Fruit fly (Drosophila melanogaster) whole organism, embryonic: ENCODE measurements around the gene CRAT.

Experiments used
- Awh ChIP-seq: fragments of 200-800 bp; sonication (Bioruptor generic); IDR thresholded peaks from 2 replicates; pipeline ENCODE4, ENCODE4 v1.3.6; 2022; ENCODE audit warnings: missing biosample characterization, missing genetic modification characterization
- Blimp-1 ChIP-seq: fragments of 200-800 bp; sonication (Bioruptor generic); optimal IDR thresholded peaks from 3 replicates; lab custom pipeline; 2018; ENCODE audit warnings: missing biosample characterization, missing genetic modification characterization, mild to moderate bottlenecking, moderate library complexity, missing genetic modification reagents
- CG10274 ChIP-seq: fragments of 200-800 bp; sonication (Bioruptor generic); optimal IDR thresholded peaks from 3 replicates; lab custom pipeline; 2017; ENCODE audit warnings: missing biosample characterization, mild to moderate bottlenecking, missing genetic modification characterization
- CG10543 ChIP-seq: fragments of 200-800 bp; sonication (Bioruptor generic); optimal IDR thresholded peaks from 3 replicates; lab custom pipeline; 2017; ENCODE audit warnings: missing biosample characterization, mild to moderate bottlenecking, missing genetic modification characterization, moderate library complexity
- CG1233 ChIP-seq: fragments of 200-800 bp; sonication (Bioruptor generic); optimal IDR thresholded peaks from 4 replicates; lab custom pipeline; 2018; ENCODE audit warnings: missing biosample characterization, mild to moderate bottlenecking, missing genetic modification characterization
- CG15269 ChIP-seq: fragments of 200-800 bp; sonication (Bioruptor generic); optimal IDR thresholded peaks from 2 replicates; lab custom pipeline; 2018; ENCODE audit warnings: missing biosample characterization, mild to moderate bottlenecking, missing genetic modification characterization, moderate library complexity
- CG17612 ChIP-seq: fragments of 200-800 bp; sonication (Bioruptor generic); IDR thresholded peaks from 2 replicates; pipeline ENCODE4 v1.3.6; 2022; ENCODE audit warnings: missing biosample characterization, missing genetic modification characterization
- CG17829 ChIP-seq: fragments of 200-800 bp; optimal IDR thresholded peaks from 2 replicates; lab custom pipeline; 2019; ENCODE audit warnings: missing biosample characterization, mild to moderate bottlenecking, missing genetic modification characterization, moderate library complexity
- CG2116 ChIP-seq: fragments of 200-800 bp; sonication (Bioruptor generic); optimal IDR thresholded peaks from 3 replicates; lab custom pipeline; 2018; ENCODE audit warnings: missing biosample characterization, mild to moderate bottlenecking, missing genetic modification characterization
- CG2120 ChIP-seq: fragments of 200-800 bp; sonication (Bioruptor generic); optimal IDR thresholded peaks from 3 replicates; lab custom pipeline; 2016; ENCODE audit warnings: missing biosample characterization, missing genetic modification characterization
- CG2199 ChIP-seq: fragments of 200-800 bp; sonication (Bioruptor generic); IDR thresholded peaks from 3 replicates; pipeline ENCODE4 v1.3.6; 2022; ENCODE audit warnings: missing biosample characterization, missing genetic modification characterization
- CG2202 ChIP-seq: fragments of 200-800 bp; sonication (Bioruptor generic); optimal IDR thresholded peaks from 2 replicates; lab custom pipeline; 2018; ENCODE audit warnings: missing biosample characterization, mild to moderate bottlenecking, missing genetic modification characterization
- CG2678 ChIP-seq: fragments of 200-800 bp; sonication (Bioruptor generic); optimal IDR thresholded peaks from 3 replicates; lab custom pipeline; 2019; ENCODE audit warnings: missing biosample characterization, mild to moderate bottlenecking, missing genetic modification characterization, moderate library complexity
- CG2889 ChIP-seq: fragments of 200-800 bp; sonication (Bioruptor generic); IDR thresholded peaks from 3 replicates; pipeline ENCODE4 v1.3.6; 2022; ENCODE audit warnings: missing biosample characterization, missing genetic modification characterization
- CG6272 ChIP-seq: fragments of 200-800 bp; sonication (Bioruptor generic); IDR thresholded peaks from 2 replicates; pipeline ENCODE4 v1.3.6; 2022; ENCODE audit warnings: missing biosample characterization, missing genetic modification characterization
- CG6791 ChIP-seq: fragments of 200-800 bp; sonication (Bioruptor generic); IDR thresholded peaks from 3 replicates; pipeline ENCODE4 v1.3.6; 2022; ENCODE audit warnings: missing biosample characterization, missing genetic modification characterization; ENCODE audit not compliant: partially characterized antibody
- CG6813 ChIP-seq: fragments of 200-800 bp; sonication (Bioruptor generic); optimal IDR thresholded peaks from 2 replicates; lab custom pipeline; 2017; ENCODE audit warnings: missing biosample characterization, missing genetic modification characterization, mild to moderate bottlenecking, moderate library complexity, missing genetic modification reagents
- CG8089 ChIP-seq: fragments of 200-800 bp; sonication (Bioruptor generic); optimal IDR thresholded peaks from 3 replicates; lab custom pipeline; 2016; ENCODE audit warnings: missing biosample characterization, missing genetic modification characterization
- D ChIP-seq, 2 experiments: fragments of 200-800 bp in 1 of 2; fragments of >200 bp in 1 of 2; sonication (Bioruptor generic) in 1 of 2; optimal IDR thresholded peaks; 2 replicates in 1 of 2; 3 replicates in 1 of 2; lab custom pipeline; 2017; ENCODE audit warnings: mild to moderate bottlenecking in 1 of 2, missing biosample characterization in 1 of 2, missing genetic modification characterization in 1 of 2, missing genetic modification reagents in 1 of 2
- D19A ChIP-seq: fragments of 200-800 bp; optimal IDR thresholded peaks from 3 replicates; lab custom pipeline; 2019; ENCODE audit warnings: missing biosample characterization, mild to moderate bottlenecking, missing genetic modification characterization, moderate library complexity
- Dfd ChIP-seq, 2 experiments: fragments of >200 bp; optimal IDR thresholded peaks; 2 replicates each; lab custom pipeline; 2017; ENCODE audit warnings: missing biosample characterization in 2 of 2, missing genetic modification characterization in 2 of 2
- Dip3 ChIP-seq: fragments of 200-800 bp; sonication (Bioruptor generic); optimal IDR thresholded peaks from 3 replicates; lab custom pipeline; 2016; ENCODE audit warnings: missing biosample characterization, missing genetic modification characterization
- H2.0 ChIP-seq: fragments of 200-800 bp; sonication (Bioruptor generic); IDR thresholded peaks from 2 replicates; pipeline ENCODE4 v1.3.6; 2022; ENCODE audit warnings: missing biosample characterization, missing genetic modification characterization
- HHEX ChIP-seq: fragments of 200-800 bp; sonication (Bioruptor generic); optimal IDR thresholded peaks from 3 replicates; lab custom pipeline; 2017; ENCODE audit warnings: missing biosample characterization, mild to moderate bottlenecking, missing genetic modification characterization, missing genetic modification reagents
- HLH4C ChIP-seq: fragments of 200-800 bp; sonication (Bioruptor generic); IDR thresholded peaks from 3 replicates; pipeline ENCODE4 v1.3.6; 2022; ENCODE audit warnings: missing biosample characterization, missing genetic modification characterization; ENCODE audit not compliant: partially characterized antibody
- MESR4 ChIP-seq: fragments of 200-800 bp; sonication (Bioruptor generic); optimal IDR thresholded peaks from 2 replicates; lab custom pipeline; 2018; ENCODE audit warnings: missing biosample characterization, mild to moderate bottlenecking, missing genetic modification characterization, moderate library complexity
- Max ChIP-seq: fragments of 200-800 bp; sonication (Bioruptor generic); optimal IDR thresholded peaks from 2 replicates; lab custom pipeline; 2016; ENCODE audit warnings: missing biosample characterization, mild to moderate bottlenecking, missing genetic modification characterization
- Sox100B ChIP-seq: fragments of 200-800 bp; sonication (Bioruptor generic); optimal IDR thresholded peaks from 3 replicates; lab custom pipeline; 2018; ENCODE audit warnings: missing biosample characterization, mild to moderate bottlenecking, missing genetic modification characterization
- Spps ChIP-seq: fragments of 200-800 bp; sonication (Bioruptor generic); optimal IDR thresholded peaks from 2 replicates; lab custom pipeline; 2018; ENCODE audit warnings: missing biosample characterization, mild to moderate bottlenecking, missing genetic modification characterization
- Taf1 ChIP-seq: fragments of 200-800 bp; sonication (Bioruptor generic); IDR thresholded peaks from 2 replicates; pipeline ENCODE4 v1.3.6; 2022; ENCODE audit warnings: missing biosample characterization, missing genetic modification characterization
- YL-1 ChIP-seq: fragments of 200-800 bp; sonication (Bioruptor generic); optimal IDR thresholded peaks from 3 replicates; lab custom pipeline; 2017; ENCODE audit warnings: missing biosample characterization, mild to moderate bottlenecking, missing genetic modification characterization
- cad ChIP-seq: fragments of >200 bp; optimal IDR thresholded peaks from 2 replicates; lab custom pipeline; 2017; ENCODE audit warnings: missing biosample characterization, missing genetic modification characterization
- cwo ChIP-seq: fragments of 200-800 bp; sonication (Bioruptor generic); optimal IDR thresholded peaks from 3 replicates; lab custom pipeline; 2017; ENCODE audit warnings: missing biosample characterization, missing genetic modification characterization, mild to moderate bottlenecking, moderate library complexity, missing genetic modification reagents
- fru ChIP-seq: fragments of >200 bp; optimal IDR thresholded peaks from 2 replicates; lab custom pipeline; 2017
- gem ChIP-seq: fragments of 200-800 bp; sonication (Bioruptor generic); optimal IDR thresholded peaks from 2 replicates; lab custom pipeline; 2019; ENCODE audit warnings: missing biosample characterization, mild to moderate bottlenecking, missing genetic modification characterization, moderate library complexity
- grau ChIP-seq: fragments of 200-800 bp; optimal IDR thresholded peaks from 3 replicates; lab custom pipeline; 2019; ENCODE audit warnings: missing biosample characterization, mild to moderate bottlenecking, missing genetic modification characterization, moderate library complexity
- hb ChIP-seq: fragments of 200-800 bp; sonication (Bioruptor generic); IDR thresholded peaks from 3 replicates; pipeline ENCODE4 v1.3.6; 2022; ENCODE audit warnings: missing biosample characterization, missing genetic modification characterization; ENCODE audit not compliant: partially characterized antibody
- hbn ChIP-seq: fragments of 200-800 bp; sonication (Bioruptor generic); IDR thresholded peaks from 2 replicates; pipeline ENCODE4 v1.3.6; 2022; ENCODE audit warnings: missing biosample characterization, missing genetic modification characterization; ENCODE audit not compliant: partially characterized antibody
- inv ChIP-seq: fragments of 200-800 bp; sonication (Bioruptor generic); IDR thresholded peaks from 2 replicates; pipeline ENCODE4 v1.3.6; 2022; ENCODE audit warnings: missing biosample characterization, missing genetic modification characterization; ENCODE audit not compliant: partially characterized antibody
- kah ChIP-seq: fragments of 200-800 bp; sonication (Bioruptor generic); optimal IDR thresholded peaks from 2 replicates; lab custom pipeline; 2018; ENCODE audit warnings: missing biosample characterization, mild to moderate bottlenecking, missing genetic modification characterization
- kay ChIP-seq: fragments of 200-800 bp; sonication (Bioruptor generic); optimal IDR thresholded peaks from 2 replicates; lab custom pipeline; 2016; ENCODE audit warnings: missing biosample characterization, missing genetic modification characterization
- mld ChIP-seq: fragments of 200-800 bp; sonication (Bioruptor generic); IDR thresholded peaks from 3 replicates; pipeline ENCODE4 v1.3.6; 2022; ENCODE audit warnings: missing biosample characterization, missing genetic modification characterization; ENCODE audit not compliant: partially characterized antibody
- nom ChIP-seq: fragments of 200-800 bp; sonication (Bioruptor generic); optimal IDR thresholded peaks from 2 replicates; lab custom pipeline; 2017; ENCODE audit warnings: missing biosample characterization, missing genetic modification characterization, mild to moderate bottlenecking, moderate library complexity, missing genetic modification reagents
- p53 ChIP-seq: fragments of 200-800 bp; sonication (Bioruptor generic); optimal IDR thresholded peaks from 2 replicates; lab custom pipeline; 2016; ENCODE audit warnings: missing biosample characterization, missing genetic modification characterization
- sd ChIP-seq: fragments of 200-800 bp; sonication (Bioruptor generic); optimal IDR thresholded peaks from 3 replicates; lab custom pipeline; 2018; ENCODE audit warnings: missing biosample characterization, mild to moderate bottlenecking, missing genetic modification characterization, moderate library complexity
- shn ChIP-seq: fragments of 200-800 bp; sonication (Bioruptor generic); optimal IDR thresholded peaks from 3 replicates; lab custom pipeline; 2016; ENCODE audit warnings: missing biosample characterization, missing genetic modification characterization
- sqz ChIP-seq: fragments of 200-800 bp; sonication (Bioruptor generic); optimal IDR thresholded peaks from 3 replicates; lab custom pipeline; 2018; ENCODE audit warnings: missing biosample characterization, mild to moderate bottlenecking, missing genetic modification characterization
- ssp ChIP-seq: fragments of 200-800 bp; sonication (Bioruptor generic); IDR thresholded peaks from 2 replicates; pipeline ENCODE4 v1.3.6; 2022; ENCODE audit warnings: missing biosample characterization, missing genetic modification characterization
- stwl ChIP-seq: fragments of 200-800 bp; sonication (Bioruptor generic); optimal IDR thresholded peaks from 3 replicates; lab custom pipeline; 2018; ENCODE audit warnings: missing biosample characterization, mild to moderate bottlenecking, missing genetic modification characterization, moderate library complexity

Gene CRAT

DNA sequence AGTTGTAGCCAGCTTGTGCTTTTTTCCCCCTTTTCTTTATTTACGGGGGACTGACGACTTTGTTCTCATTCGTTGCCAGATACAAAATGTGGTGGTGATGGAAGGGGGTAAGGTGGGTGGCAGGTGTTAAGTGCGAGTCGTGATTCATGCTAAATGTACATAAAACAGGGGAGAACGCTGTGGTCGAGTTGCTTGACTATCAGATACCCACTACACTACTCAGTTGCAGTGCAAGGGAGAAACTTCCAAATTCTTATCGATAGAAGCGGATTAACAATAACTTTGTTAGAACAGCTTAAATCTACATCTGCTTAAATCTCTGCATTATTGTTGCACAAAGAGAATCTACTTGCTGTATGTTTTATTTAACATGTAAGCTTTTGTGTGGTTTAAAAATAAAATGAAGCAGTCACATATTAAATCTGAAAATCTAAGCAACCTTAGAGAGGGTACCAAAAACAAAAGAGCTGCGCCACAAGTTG, 21.8 kb upstream of the CRAT start (continued):
- TF ChIP-seq grau (peak; percentile 53), cad (GFP tag; lab: Kevin White, UChicago) (no peak), Blimp-1 (GFP tag; lab: Kevin White, UChicago) (peak; percentile 28), CG2116 (GFP tag; lab: Kevin White, UChicago) (no peak), D19A (peak; percentile 66), cwo (GFP tag; lab: Kevin White, UChicago) (peak; percentile 9), Taf1 (GFP tag; lab: Robert Waterston, UW) (no peak), CG17612 (no peak), ssp (GFP tag; lab: Robert Waterston, UW) (peak; percentile 28; the same call in 1 of the 2 replicates), inv (GFP tag; lab: Robert Waterston, UW) (no peak), CG8089 (GFP tag; lab: Kevin White, UChicago) (no peak), CG1233 (peak; percentile 10), p53 (no peak), sqz (GFP tag; lab: Kevin White, UChicago) (no peak), sd (tag; lab: Kevin White, UChicago) (no peak), CG2889 (GFP tag; lab: Robert Waterston, UW) (no peak), D (optimal IDR thresholded peaks at IDR 0.05; lab: Kevin White, UChicago) (no peak), D (GFP tag; optimal IDR thresholded peaks at IDR 0.05; lab: Kevin White, UChicago) (no peak), nom (GFP tag; lab: Kevin White, UChicago) (no peak), HLH4C (GFP tag; lab: Robert Waterston, UW) (peak; percentile 72; the same call in 2 of the 3 replicates), CG15269 (tag; lab: Kevin White, UChicago) (peak; percentile 34), CG17829 (tag; lab: Kevin White, UChicago) (peak; percentile 7), CG10274 (GFP tag; lab: Kevin White, UChicago) (peak; percentile 23), CG2678 (tag; lab: Kevin White, UChicago) (peak; percentile 54), HHEX (GFP tag; lab: Kevin White, UChicago) (peak; percentile 28), shn (no peak), CG2199 (no peak), kah (GFP tag; lab: Kevin White, UChicago) (no peak), Max (no peak), hb (GFP tag; lab: Robert Waterston, UW) (peak; percentile 58; the same call in 1 of the 3 replicates), YL-1 (GFP tag; lab: Kevin White, UChicago) (no peak), stwl (no peak), CG2202 (tag; lab: Kevin White, UChicago) (no peak), Sox100B (GFP tag; lab: Kevin White, UChicago) (peak; percentile 20), Dip3 (GFP tag; lab: Kevin White, UChicago) (no peak), mld (0 out of 3 replicates have a peak, but pooled peaks have one; percentile 40), CG6813 (no peak), fru (lab: Kevin White, UChicago) (no peak), MESR4 (GFP tag; lab: Kevin White, UChicago) (no peak), Dfd (GFP tag; optimal IDR thresholded peaks at IDR 0.05; lab: Kevin White, UChicago) (no peak), Spps (no peak), CG2120 (GFP tag; lab: Kevin White, UChicago) (peak; percentile 61), CG6791 (GFP tag; lab: Robert Waterston, UW) (0 out of 3 replicates have a peak, but pooled peaks have one; percentile 30), gem (peak; percentile 59), H2.0 (GFP tag; lab: Robert Waterston, UW) (no peak), CG10543 (no peak), CG6272 (GFP tag; lab: Robert Waterston, UW) (no peak), Awh (GFP tag; lab: Robert Waterston, UW) (peak; percentile 37; the same call in 1 of the 2 replicates), kay (GFP tag; lab: Kevin White, UChicago) (peak; percentile 20), hbn (GFP tag; lab: Robert Waterston, UW) (no peak)
